Fruit fly (Drosophila melanogaster) whole organism, pupa: ENCODE measurements around the gene CG15141.
A peak's percentile ranks its signal among the peaks of the same experiment; 100 is the strongest.

ENCODE experiments used
- CG10348 ChIP-seq: fragments of 200-800 bp; sonication (Bioruptor generic); IDR thresholded peaks from 2 replicates; pipeline ENCODE4 v1.3.6; 2022; ENCODE audit warnings: missing biosample characterization, missing genetic modification characterization
- CG12605 ChIP-seq: fragments of 200-800 bp; sonication (Bioruptor generic); IDR thresholded peaks from 2 replicates; pipeline ENCODE4 v1.3.6; 2022; ENCODE audit warnings: missing biosample characterization, missing genetic modification characterization
- CG13204 ChIP-seq: fragments of 200-800 bp; sonication (Bioruptor generic); optimal IDR thresholded peaks from 2 replicates; lab custom pipeline; 2018; ENCODE audit warnings: missing biosample characterization, mild to moderate bottlenecking, missing genetic modification characterization, moderate library complexity
- CG14655 ChIP-seq: fragments of 200-800 bp; sonication (Bioruptor generic); optimal IDR thresholded peaks from 3 replicates; lab custom pipeline; 2017; ENCODE audit warnings: mild to moderate bottlenecking, missing biosample characterization, missing genetic modification reagents, missing genetic modification characterization
- CG15710 ChIP-seq: fragments of 200-800 bp; sonication (Bioruptor generic); optimal IDR thresholded peaks from 2 replicates; lab custom pipeline; 2018; ENCODE audit warnings: missing biosample characterization, mild to moderate bottlenecking, missing genetic modification characterization, moderate library complexity
- CG17806 ChIP-seq: fragments of 200-800 bp; sonication (Bioruptor generic); optimal IDR thresholded peaks from 2 replicates; lab custom pipeline; 2018; ENCODE audit warnings: missing biosample characterization, mild to moderate bottlenecking, missing genetic modification characterization, moderate library complexity
- CG32121 ChIP-seq: fragments of 200-800 bp; sonication (Bioruptor generic); IDR thresholded peaks from 2 replicates; pipeline ENCODE4 v1.3.6; 2022; ENCODE audit warnings: missing biosample characterization, missing genetic modification characterization
- CG34367 ChIP-seq: fragments of 200-800 bp; sonication (Bioruptor generic); optimal IDR thresholded peaks from 2 replicates; lab custom pipeline; 2018; ENCODE audit warnings: missing biosample characterization, mild to moderate bottlenecking, missing genetic modification characterization
- CG4496 ChIP-seq: fragments of 200-800 bp; sonication (Bioruptor generic); IDR thresholded peaks from 3 replicates; pipeline ENCODE4 v1.3.6; 2022; ENCODE audit warnings: missing biosample characterization, missing genetic modification characterization
- CG8159 ChIP-seq: fragments of 200-800 bp; sonication (Bioruptor generic); optimal IDR thresholded peaks from 3 replicates; lab custom pipeline; 2018; ENCODE audit warnings: missing biosample characterization, mild to moderate bottlenecking, missing genetic modification characterization, moderate library complexity
- CG8301 ChIP-seq: fragments of 200-800 bp; sonication (Bioruptor generic); optimal IDR thresholded peaks from 2 replicates; lab custom pipeline; 2018; ENCODE audit warnings: missing biosample characterization, mild to moderate bottlenecking, missing genetic modification characterization
- CG9948 ChIP-seq: fragments of 200-800 bp; sonication (Bioruptor generic); optimal IDR thresholded peaks from 2 replicates; lab custom pipeline; 2018; ENCODE audit warnings: missing biosample characterization, mild to moderate bottlenecking, missing genetic modification characterization, moderate library complexity
- D1 ChIP-seq: fragments of 200-800 bp; sonication (Bioruptor generic); optimal IDR thresholded peaks from 2 replicates; lab custom pipeline; 2018; ENCODE audit warnings: missing biosample characterization, mild to moderate bottlenecking, missing genetic modification characterization, moderate library complexity
- EcR ChIP-seq: fragments of 200-800 bp; sonication (Bioruptor generic); optimal IDR thresholded peaks from 3 replicates; lab custom pipeline; 2019; ENCODE audit warnings: missing biosample characterization, missing genetic modification characterization, mild to moderate bottlenecking, moderate library complexity, missing genetic modification reagents
- Ets98B ChIP-seq: fragments of 200-800 bp; sonication (Bioruptor generic); IDR thresholded peaks from 2 replicates; pipeline ENCODE4 v1.3.6; 2022; ENCODE audit warnings: missing biosample characterization, missing genetic modification characterization
- Pif1A ChIP-seq: fragments of 200-800 bp; sonication (Bioruptor generic); optimal IDR thresholded peaks from 3 replicates; lab custom pipeline; 2016; ENCODE audit warnings: missing biosample characterization, missing genetic modification characterization
- Pif1B ChIP-seq: fragments of 200-800 bp; sonication (Bioruptor generic); optimal IDR thresholded peaks from 3 replicates; lab custom pipeline; 2016; ENCODE audit warnings: missing biosample characterization, missing genetic modification characterization
- Snoo ChIP-seq: fragments of 200-800 bp; sonication (Bioruptor generic); optimal IDR thresholded peaks from 3 replicates; lab custom pipeline; 2017; ENCODE audit warnings: missing biosample characterization, mild to moderate bottlenecking, missing genetic modification characterization, inconsistent platforms
- fd96Ca ChIP-seq: fragments of 200-800 bp; sonication (Bioruptor generic); IDR thresholded peaks from 3 replicates; pipeline ENCODE4 v1.3.6; 2022; ENCODE audit warnings: missing biosample characterization, missing genetic modification characterization
- gl ChIP-seq: fragments of 200-800 bp; sonication (Bioruptor generic); optimal IDR thresholded peaks from 2 replicates; lab custom pipeline; 2018; ENCODE audit warnings: missing biosample characterization, mild to moderate bottlenecking, missing genetic modification characterization
- rn ChIP-seq: fragments of 200-800 bp; sonication (Bioruptor generic); IDR thresholded peaks from 2 replicates; pipeline ENCODE4 v1.3.6; 2022; ENCODE audit warnings: missing biosample characterization, missing genetic modification characterization

CG15141 gene

DNA sequence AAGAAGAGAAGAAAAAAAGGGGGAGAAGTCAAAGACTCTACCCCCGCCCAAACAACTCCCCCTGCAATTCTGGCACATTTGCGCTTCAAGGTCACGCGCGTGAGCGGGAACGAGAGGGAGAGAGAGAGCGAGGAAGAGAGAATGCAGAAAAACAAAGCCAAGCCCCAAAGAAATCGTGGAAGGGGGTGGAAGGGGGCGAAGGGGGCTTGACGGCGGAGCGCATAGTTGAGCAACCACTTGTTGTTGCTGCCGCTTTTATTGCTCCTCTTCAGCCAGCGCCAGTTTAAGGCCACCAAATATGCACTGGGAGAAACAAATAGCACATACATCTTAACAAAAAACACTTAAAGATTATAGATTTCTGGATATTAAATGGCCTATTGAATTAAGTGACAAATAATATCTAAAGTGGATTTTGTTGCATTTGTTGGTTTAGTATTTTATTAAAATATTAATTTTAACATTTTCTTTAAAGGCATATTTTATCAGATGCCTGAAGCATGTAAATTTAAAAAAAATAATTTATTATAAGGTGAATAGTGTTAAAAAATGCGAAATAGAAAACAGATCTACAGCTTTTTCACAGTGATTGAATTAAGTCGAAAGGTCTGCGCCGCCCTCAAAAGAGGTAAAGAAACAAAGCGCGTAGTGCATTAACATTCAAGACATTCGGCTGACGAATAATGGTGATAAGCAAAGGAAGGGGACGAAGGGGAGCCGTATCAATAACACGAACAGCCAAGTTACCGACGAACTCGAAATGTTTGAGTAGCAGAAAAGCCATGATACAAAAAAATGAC lies 19.5 kb downstream of the CG15141 start:
- peak; percentile 95 for TF ChIP-seq CG14655 (GFP tag; lab: Kevin White, UChicago)
- TF ChIP-seq CG4496 (GFP tag; lab: Robert Waterston, UW) = peak; percentile 89
- TF ChIP-seq gl (tag; lab: Kevin White, UChicago) = peak; percentile 86
- TF ChIP-seq CG32121 (GFP tag; lab: Robert Waterston, UW) = peak; percentile 88
- peak; percentile 42; the same call in 1 of the 2 replicates for TF ChIP-seq Ets98B (GFP tag; lab: Robert Waterston, UW)
- peak; percentile 99 for TF ChIP-seq D1 (tag; lab: Kevin White, UChicago)
- peak; percentile 79 for TF ChIP-seq CG13204
- TF ChIP-seq CG15710 = peak; percentile 98
- TF ChIP-seq CG10348 (GFP tag; lab: Robert Waterston, UW) = peak; percentile 53; the same call in 1 of the 2 replicates
- TF ChIP-seq EcR = peak; percentile 98
- TF ChIP-seq rn = peak; percentile 78
- TF ChIP-seq Pif1B (GFP tag; lab: Kevin White, UChicago) = peak; percentile 42
- peak; percentile 93 for TF ChIP-seq CG8301 (tag; lab: Kevin White, UChicago)
- TF ChIP-seq Snoo (tag; lab: Kevin White, UChicago) = peak; percentile 93
- peak; percentile 99 for TF ChIP-seq CG8159 (tag; lab: Kevin White, UChicago)
- peak; percentile 84 for TF ChIP-seq CG34367 (tag; lab: Kevin White, UChicago)
- peak; percentile 65 for TF ChIP-seq Pif1A
- TF ChIP-seq CG17806 (tag; lab: Kevin White, UChicago) = peak; percentile 99
- peak; percentile 67; the same call in 2 of the 3 replicates for TF ChIP-seq fd96Ca (GFP tag; lab: Robert Waterston, UW)
- TF ChIP-seq CG9948 = peak; percentile 99
- peak; percentile 89 for TF ChIP-seq CG12605 (GFP tag; lab: Robert Waterston, UW)
- TF ChIP-seq, all 21 proteins: peak for 21

DNA sequence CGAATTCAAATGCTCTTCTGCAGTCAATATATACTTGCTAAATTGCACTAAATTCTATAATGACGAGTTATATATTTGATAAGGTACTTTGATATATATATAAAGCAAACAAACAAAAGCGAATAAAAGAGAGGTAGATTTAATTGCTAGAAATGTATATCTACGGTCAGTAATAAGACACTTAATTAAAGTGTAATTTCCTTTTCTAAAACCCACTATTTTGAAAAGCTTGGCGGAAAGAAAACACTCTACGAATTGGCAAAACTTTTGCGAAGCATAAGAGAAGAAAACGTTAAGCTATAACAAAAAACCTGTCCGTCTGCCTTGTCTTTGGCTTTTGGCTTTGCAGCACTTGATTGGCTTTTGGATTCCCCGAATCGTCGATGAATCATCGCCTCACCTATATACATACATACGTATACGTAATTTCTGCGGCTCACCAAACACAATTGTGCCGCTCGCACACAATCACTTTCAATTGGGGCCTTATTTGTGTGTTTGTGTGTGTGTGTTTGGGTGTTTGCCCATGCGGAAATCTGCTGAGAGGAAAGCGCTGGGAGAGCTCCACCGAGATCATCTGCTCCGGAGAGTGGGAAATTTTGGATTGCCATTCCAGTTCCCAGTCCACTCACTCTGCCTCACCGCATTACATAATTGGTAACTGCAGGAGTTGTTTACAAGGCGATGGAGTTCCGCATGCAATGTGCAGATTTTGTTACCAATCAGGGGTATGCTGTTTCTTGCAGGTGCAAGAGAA lies 20.3 kb downstream of the CG15141 start:
- TF ChIP-seq CG8159 (tag; lab: Kevin White, UChicago) (no peak), CG34367 (tag; lab: Kevin White, UChicago) (peak; percentile 44), Pif1A (no peak), CG12605 (GFP tag; lab: Robert Waterston, UW) (no peak), Snoo (tag; lab: Kevin White, UChicago) (no peak), Ets98B (GFP tag; lab: Robert Waterston, UW) (no peak), CG15710 (peak; percentile 75), Pif1B (GFP tag; lab: Kevin White, UChicago) (no peak), D1 (tag; lab: Kevin White, UChicago) (peak; percentile 32), CG10348 (GFP tag; lab: Robert Waterston, UW) (no peak), fd96Ca (GFP tag; lab: Robert Waterston, UW) (0 out of 3 replicates have a peak, but pooled peaks have one; percentile 44), CG9948 (no peak), gl (tag; lab: Kevin White, UChicago) (no peak), EcR (peak; percentile 37), rn (no peak)

DNA sequence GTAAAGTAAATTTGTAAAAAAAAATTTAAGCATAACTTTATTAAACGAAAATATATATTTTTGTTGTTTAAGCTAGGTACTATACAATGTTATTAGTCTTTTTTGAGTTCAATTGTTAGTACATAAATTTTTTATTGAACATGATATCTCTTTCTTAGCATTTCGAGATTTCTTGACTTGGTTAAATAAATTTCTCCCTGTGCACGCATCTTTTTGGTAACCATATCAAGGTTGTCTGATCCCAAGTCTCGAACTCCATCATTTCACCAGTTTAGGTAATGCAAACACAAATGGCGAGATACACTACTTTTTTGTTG lies 20.9 kb downstream of the CG15141 start:
- TF ChIP-seq CG32121 (GFP tag; lab: Robert Waterston, UW) = peak; percentile 83
- peak; percentile 43 for TF ChIP-seq CG9948
- no peak for TF ChIP-seq fd96Ca (GFP tag; lab: Robert Waterston, UW)
- TF ChIP-seq Pif1B (GFP tag; lab: Kevin White, UChicago) = peak; percentile 67
- TF ChIP-seq Snoo (tag; lab: Kevin White, UChicago) = peak; percentile 55
- no peak for TF ChIP-seq CG34367 (tag; lab: Kevin White, UChicago)
- no peak for TF ChIP-seq CG12605 (GFP tag; lab: Robert Waterston, UW)
- no peak for TF ChIP-seq CG15710
- TF ChIP-seq CG8301 (tag; lab: Kevin White, UChicago) = peak; percentile 48
- peak; percentile 66 for TF ChIP-seq CG14655 (GFP tag; lab: Kevin White, UChicago)
- no peak for TF ChIP-seq gl (tag; lab: Kevin White, UChicago)
- TF ChIP-seq CG8159 (tag; lab: Kevin White, UChicago) = peak; percentile 59
- no peak for TF ChIP-seq CG10348 (GFP tag; lab: Robert Waterston, UW)
- TF ChIP-seq Pif1A = peak; percentile 68
- no peak for TF ChIP-seq rn
- peak; percentile 40; the same call in 1 of the 2 replicates for TF ChIP-seq Ets98B (GFP tag; lab: Robert Waterston, UW)
- TF ChIP-seq CG4496 (GFP tag; lab: Robert Waterston, UW) = peak; percentile 74
- TF ChIP-seq CG13204 = no peak
- TF ChIP-seq EcR = no peak
- TF ChIP-seq D1 (tag; lab: Kevin White, UChicago) = no peak
- no peak for TF ChIP-seq CG17806 (tag; lab: Kevin White, UChicago)

DNA sequence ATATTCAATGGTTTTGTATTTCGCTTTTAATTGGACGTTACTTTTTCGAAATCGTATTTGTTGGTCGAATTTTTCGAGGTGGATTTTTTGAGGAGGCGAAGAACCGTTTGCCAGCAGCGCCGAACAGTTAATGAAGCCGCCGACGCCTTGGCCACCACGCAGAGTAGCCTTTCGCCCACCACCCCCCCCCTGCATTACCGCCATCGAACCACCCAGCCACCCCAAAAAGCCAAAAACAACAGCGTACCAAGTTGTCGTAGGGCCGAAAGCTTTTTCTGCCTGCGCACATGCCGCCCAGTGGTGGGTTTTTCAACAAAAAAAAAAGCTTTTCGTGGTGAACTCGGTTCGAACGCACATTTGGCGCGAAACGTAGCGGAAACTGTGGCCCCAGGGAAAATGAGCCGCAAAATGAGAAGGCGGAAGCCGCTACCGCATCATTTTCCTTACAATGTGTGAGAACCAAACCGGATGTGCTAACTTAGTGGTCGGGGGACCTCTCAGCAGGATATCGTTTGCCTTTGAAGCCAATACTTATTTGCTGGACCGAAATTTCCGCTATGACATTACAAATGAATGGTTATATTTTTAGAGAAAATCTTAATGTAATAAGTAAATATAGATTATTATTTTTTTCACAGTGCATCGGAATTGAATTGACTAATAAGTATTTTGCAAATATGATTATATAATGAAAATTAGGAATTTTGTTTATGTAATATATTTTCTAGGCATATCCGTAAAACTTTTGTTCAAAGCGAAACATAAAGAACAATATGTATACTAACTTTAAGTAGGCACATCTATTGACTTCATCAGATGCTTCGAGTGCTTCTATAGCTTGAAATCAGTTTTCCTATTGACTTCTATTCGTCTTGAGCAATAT lies 22.8 kb downstream of the CG15141 start, which contains the start of the genes Dif and CG5043:
Gene Dif, minus strand, starts transcription at position 132 of the 883 bp plus-strand sequence.
Gene CG5043, plus strand, starts transcription at position 833 of the 883 bp plus-strand sequence.
- TF ChIP-seq CG10348 (GFP tag; lab: Robert Waterston, UW) (no peak), CG4496 (GFP tag; lab: Robert Waterston, UW) (peak; percentile 46; the same call in 1 of the 3 replicates), Ets98B (GFP tag; lab: Robert Waterston, UW) (peak; percentile 36; the same call in 1 of the 2 replicates), CG32121 (GFP tag; lab: Robert Waterston, UW) (no peak), Pif1B (GFP tag; lab: Kevin White, UChicago) (no peak), CG14655 (GFP tag; lab: Kevin White, UChicago) (no peak), CG12605 (GFP tag; lab: Robert Waterston, UW) (no peak), CG15710 (no peak), EcR (no peak), D1 (tag; lab: Kevin White, UChicago) (no peak), Snoo (tag; lab: Kevin White, UChicago) (no peak)
